Worm (Caenorhabditis elegans) whole organism, L1 larva: ENCODE measurements around the gene T02B11.4.

Experiments used
- fkh-10 ChIP-seq: sonication (generic microtip); optimal IDR thresholded peaks from 2 replicates; lab custom pipeline; 2017; ENCODE audit warnings: missing biosample characterization, missing genetic modification reagents, missing genetic modification characterization
- lin-15B ChIP-seq: fragments of 150-350 bp; sonication (generic microtip); optimal IDR thresholded peaks from 3 replicates; lab custom pipeline; 2014; ENCODE audit warnings: missing biosample characterization, missing genetic modification characterization
- unc-62 ChIP-seq: fragments of 150-350 bp; optimal IDR thresholded peaks from 2 replicates; lab custom pipeline; 2014; ENCODE audit warnings: missing biosample characterization, missing genetic modification reagents, missing genetic modification characterization

- TF ChIP-seq fkh-10 (no peak), lin-15B (tag; lab: Kevin White, UChicago) (no peak), unc-62 (GFP tag; lab: Kevin White, UChicago) (no peak)
Observed at ce11 chrV:915716-916115, 44.8 kb upstream of the T02B11.4 start.
